Fruit fly (Drosophila melanogaster) Kc167 (cell line): ENCODE measurements around the gene SdhBL.

Experiments used
- Myc ChIP-seq: fragments of >200 bp; optimal IDR thresholded peaks from 2 replicates; lab custom pipeline; 2017; ENCODE audit warnings: missing external identifiers
- h ChIP-seq: fragments of >200 bp; optimal IDR thresholded peaks from 3 replicates; lab custom pipeline; 2018; ENCODE audit warnings: missing external identifiers
- ttk ChIP-seq: sonication (Bioruptor generic); optimal IDR thresholded peaks from 2 replicates; lab custom pipeline; 2017; ENCODE audit warnings: missing external identifiers

dm6 chrX:18857916-18858315 lies 36.3 kb upstream of the SdhBL start, which contains the start of gene Usp39:
- no peak for TF ChIP-seq h (lab: Kevin White, UChicago)
- no peak for TF ChIP-seq ttk (lab: Kevin White, UChicago)
- no peak for TF ChIP-seq Myc (lab: Kevin White, UChicago)
